Worm (Caenorhabditis elegans) whole organism, L1 larva: ENCODE data around the gene gly-12.

Source experiments
- F16B12.6 ChIP-seq: fragments of 150-350 bp; optimal IDR thresholded peaks from 2 replicates; lab custom pipeline; 2014; ENCODE audit warnings: missing biosample characterization, missing genetic modification characterization
- alr-1 ChIP-seq: fragments of 200-800 bp; sonication (Bioruptor generic); optimal IDR thresholded peaks from 2 replicates; lab custom pipeline; 2018; ENCODE audit warnings: borderline replicate concordance, mild to moderate bottlenecking, missing genetic modification characterization, missing compliant biosample characterization
- aly-2 ChIP-seq: fragments of 150-350 bp; optimal IDR thresholded peaks from 2 replicates; lab custom pipeline; 2014; ENCODE audit warnings: missing biosample characterization, missing genetic modification characterization
- ama-1 ChIP-seq: fragments of 150-350 bp; optimal IDR thresholded peaks from 2 replicates; lab custom pipeline; 2014
- ceh-63 ChIP-seq: fragments of 200-800 bp; sonication (Bioruptor generic); optimal IDR thresholded peaks from 2 replicates; lab custom pipeline; 2018; ENCODE audit warnings: mild to moderate bottlenecking, missing genetic modification characterization, missing compliant biosample characterization
- ceh-90 ChIP-seq: sonication (generic microtip); optimal IDR thresholded peaks from 2 replicates; lab custom pipeline; 2016; ENCODE audit warnings: missing genetic modification characterization, missing compliant biosample characterization
- ces-1 ChIP-seq: fragments of 150-350 bp; optimal IDR thresholded peaks from 2 replicates; lab custom pipeline; 2014; ENCODE audit warnings: missing biosample characterization, missing genetic modification reagents, missing genetic modification characterization
- dpl-1 ChIP-seq, 3 experiments: fragments of 150-350 bp in 2 of 3; sonication (generic microtip) in 1 of 3; optimal IDR thresholded peaks; 2 replicates each; lab custom pipeline; 2014 to 2017; ENCODE audit warnings: missing biosample characterization in 3 of 3, missing genetic modification characterization in 3 of 3, missing genetic modification reagents in 3 of 3
- dsc-1 ChIP-seq: sonication (generic microtip); optimal IDR thresholded peaks from 2 replicates; lab custom pipeline; 2016; ENCODE audit warnings: mild to moderate bottlenecking, missing genetic modification characterization, missing compliant biosample characterization
- efl-1 ChIP-seq, 4 experiments: fragments of 150-350 bp; optimal IDR thresholded peaks in 3 of 4; peaks in 1 of 4; 1 replicate in 1 of 4; 2 replicates in 3 of 4; lab custom pipeline; 2014; ENCODE audit warnings: missing biosample characterization in 2 of 4, missing genetic modification characterization in 2 of 4, missing genetic modification reagents in 2 of 4
- egl-13 ChIP-seq: sonication (generic microtip); optimal IDR thresholded peaks from 2 replicates; lab custom pipeline; 2016; ENCODE audit warnings: missing genotype, missing genetic modification reagents, missing genetic modification characterization, missing compliant biosample characterization
- egl-27 ChIP-seq, 2 experiments: fragments of 150-350 bp in 1 of 2; sonication (generic microtip); optimal IDR thresholded peaks; 3 replicates each; lab custom pipeline; 2017 to 2018; ENCODE audit warnings: missing biosample characterization in 2 of 2, missing genetic modification characterization in 2 of 2, missing genetic modification reagents in 2 of 2
- elt-2 ChIP-seq: sonication (generic microtip); optimal IDR thresholded peaks from 2 replicates; lab custom pipeline; 2016; ENCODE audit warnings: missing genetic modification characterization, mild to moderate bottlenecking, inconsistent platforms, missing compliant biosample characterization, missing genetic modification reagents
- fkh-10 ChIP-seq: sonication (generic microtip); optimal IDR thresholded peaks from 2 replicates; lab custom pipeline; 2017; ENCODE audit warnings: missing biosample characterization, missing genetic modification reagents, missing genetic modification characterization
- fkh-4 ChIP-seq: sonication (generic microtip); optimal IDR thresholded peaks from 2 replicates; lab custom pipeline; 2016; ENCODE audit warnings: missing compliant biosample characterization, missing genetic modification characterization, borderline replicate concordance
- fkh-8 ChIP-seq: sonication (generic microtip); optimal IDR thresholded peaks from 2 replicates; lab custom pipeline; 2016; ENCODE audit warnings: mild to moderate bottlenecking, missing genetic modification characterization, missing compliant biosample characterization
- hlh-4 ChIP-seq: sonication (generic microtip); optimal IDR thresholded peaks from 2 replicates; lab custom pipeline; 2016; ENCODE audit warnings: mild to moderate bottlenecking, missing genetic modification characterization, missing compliant biosample characterization
- jun-1 ChIP-seq: fragments of 150-350 bp; optimal IDR thresholded peaks from 2 replicates; lab custom pipeline; 2014; ENCODE audit warnings: missing biosample characterization, missing genetic modification reagents, missing genetic modification characterization
- lin-14 ChIP-seq: fragments of 200-800 bp; sonication (Bioruptor generic); optimal IDR thresholded peaks from 2 replicates; lab custom pipeline; 2018; ENCODE audit warnings: mild to moderate bottlenecking, missing genetic modification characterization, moderate library complexity, missing compliant biosample characterization
- lin-15B ChIP-seq: fragments of 150-350 bp; sonication (generic microtip); optimal IDR thresholded peaks from 3 replicates; lab custom pipeline; 2014; ENCODE audit warnings: missing biosample characterization, missing genetic modification characterization
- lin-39 ChIP-seq: fragments of 150-350 bp; optimal IDR thresholded peaks from 2 replicates; lab custom pipeline; 2014; ENCODE audit warnings: missing biosample characterization, missing genetic modification reagents, missing genetic modification characterization
- lsy-2 ChIP-seq, 2 experiments: fragments of 150-350 bp; optimal IDR thresholded peaks; 2 replicates each; lab custom pipeline; 2014; ENCODE audit warnings: missing biosample characterization in 2 of 2, missing genetic modification characterization in 2 of 2
- nhr-11 ChIP-seq: fragments of 150-350 bp; optimal IDR thresholded peaks from 2 replicates; lab custom pipeline; 2014; ENCODE audit warnings: missing biosample characterization, missing genetic modification characterization
- nhr-19 ChIP-seq: fragments of 200-800 bp; sonication (Bioruptor generic); conservative IDR thresholded peaks from 2 replicates; pipeline ENCODE4 v1.3.6; 2022; ENCODE audit warnings: missing genetic modification characterization, missing compliant biosample characterization
- nhr-20 ChIP-seq: sonication (generic microtip); optimal IDR thresholded peaks from 2 replicates; lab custom pipeline; 2016; ENCODE audit warnings: mild to moderate bottlenecking, missing genetic modification characterization, missing compliant biosample characterization
- nhr-47 ChIP-seq: sonication (generic microtip); optimal IDR thresholded peaks from 2 replicates; lab custom pipeline; 2016; ENCODE audit warnings: mild to moderate bottlenecking, missing genetic modification characterization, moderate library complexity, missing compliant biosample characterization
- nhr-71 ChIP-seq: sonication (generic microtip); optimal IDR thresholded peaks from 2 replicates; lab custom pipeline; 2016; ENCODE audit warnings: mild to moderate bottlenecking, missing genetic modification characterization, moderate library complexity, missing compliant biosample characterization
- pag-3 ChIP-seq: sonication (generic microtip); optimal IDR thresholded peaks from 2 replicates; lab custom pipeline; 2017; ENCODE audit warnings: missing genetic modification characterization, mild to moderate bottlenecking, missing compliant biosample characterization, antibody characterized with exemption, borderline replicate concordance; ENCODE audit not compliant: insufficient read depth
- pqm-1 ChIP-seq: sonication (generic microtip); optimal IDR thresholded peaks from 3 replicates; lab custom pipeline; 2017; ENCODE audit warnings: missing biosample characterization, missing genetic modification characterization
- sox-4 ChIP-seq: sonication (generic microtip); optimal IDR thresholded peaks from 2 replicates; lab custom pipeline; 2016; ENCODE audit warnings: missing genetic modification characterization, missing compliant biosample characterization
- swsn-7 ChIP-seq: sonication (generic microtip); optimal IDR thresholded peaks from 2 replicates; lab custom pipeline; 2016; ENCODE audit warnings: missing genetic modification characterization, missing compliant biosample characterization
- vab-15 ChIP-seq: sonication (generic microtip); optimal IDR thresholded peaks from 2 replicates; lab custom pipeline; 2017; ENCODE audit warnings: missing genotype, mild to moderate bottlenecking, missing genetic modification characterization, missing compliant biosample characterization

Gene gly-12

DNA sequence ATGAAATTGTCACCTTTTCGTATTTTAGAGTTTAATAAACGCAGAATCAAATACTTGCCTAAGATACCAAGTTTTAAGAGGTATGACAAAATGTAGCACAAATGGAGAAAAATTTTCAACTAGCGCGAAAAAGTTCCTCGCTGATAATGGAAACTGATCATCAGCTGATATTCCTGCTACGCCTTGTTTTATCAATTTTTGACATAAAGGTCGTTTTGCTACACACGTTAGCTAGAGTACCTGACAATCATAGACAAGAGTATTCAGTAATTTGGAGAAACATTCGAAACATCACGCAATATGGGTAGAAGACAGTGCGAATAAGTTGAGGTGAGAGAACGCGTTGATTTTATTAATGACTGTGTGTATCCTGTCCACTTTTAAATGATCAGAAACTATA is 39.9 kb upstream of the gly-12 start:
- TF ChIP-seq elt-2: peak; percentile 51
- no peak for TF ChIP-seq nhr-11 (tag; lab: Kevin White, UChicago)
- no peak for TF ChIP-seq nhr-19 (GFP tag; lab: Robert Waterston, UW)

DNA sequence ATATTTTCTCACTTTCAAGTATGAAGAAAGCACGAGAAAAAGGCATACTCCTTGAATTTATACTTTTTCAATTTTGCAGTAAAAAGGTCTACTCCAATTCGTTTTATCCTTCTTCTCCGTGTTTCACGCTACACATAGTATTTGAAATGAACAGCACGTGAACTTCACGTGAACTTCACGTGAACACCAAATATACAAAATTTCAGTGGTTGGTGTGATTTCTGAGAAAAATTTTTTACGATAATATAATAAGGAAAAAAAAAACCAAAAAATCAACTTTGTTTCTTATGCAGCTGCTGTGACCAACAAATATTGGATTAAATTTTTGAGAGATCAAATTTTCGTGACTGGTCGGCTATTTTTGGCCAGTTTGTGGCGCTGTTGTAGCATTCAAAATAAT is 39.2 kb upstream of the gly-12 start:
- peak in 1 of 2 experiments; percentile 7 for TF ChIP-seq lsy-2 (tag; optimal IDR thresholded peaks at IDR 0.05; lab: Kevin White, UChicago)
- TF ChIP-seq nhr-47 (tag; lab: Kevin White, UChicago): peak; percentile 61
- no peak for TF ChIP-seq swsn-7 (tag; lab: Kevin White, UChicago)
- TF ChIP-seq nhr-20 (tag; lab: Kevin White, UChicago): peak; percentile 27
- TF ChIP-seq ceh-90 (tag; lab: Kevin White, UChicago): no peak
- TF ChIP-seq nhr-71 (tag; lab: Kevin White, UChicago): peak; percentile 54
- TF ChIP-seq fkh-8 (tag; lab: Kevin White, UChicago): peak; percentile 58
- peak; percentile 11 for TF ChIP-seq lin-14

DNA sequence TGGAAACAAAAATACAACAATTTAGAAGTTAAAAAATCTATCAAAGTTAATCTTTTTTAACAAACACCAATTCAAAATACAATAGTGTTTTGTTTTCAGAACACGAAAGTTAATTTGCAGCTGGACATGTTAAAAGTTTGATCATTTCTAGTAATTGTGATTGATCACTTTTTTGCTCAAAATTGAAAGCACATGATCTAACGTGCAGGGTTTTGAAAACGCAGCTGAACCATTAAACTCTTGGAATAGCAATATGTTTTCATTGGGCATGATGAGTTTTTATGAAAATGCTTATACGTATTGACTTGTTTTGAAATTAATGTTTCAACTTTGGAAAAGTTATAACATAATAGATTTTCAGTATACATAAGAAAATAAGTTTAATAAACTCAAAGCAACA is 38.3 kb upstream of the gly-12 start:
- TF ChIP-seq dsc-1: peak; percentile 90
- peak; percentile 96 for TF ChIP-seq hlh-4 (tag; lab: Kevin White, UChicago)
- no peak for TF ChIP-seq elt-2
- TF ChIP-seq fkh-8 (tag; lab: Kevin White, UChicago): peak; percentile 36
- peak; percentile 76 for TF ChIP-seq fkh-4 (tag; lab: Kevin White, UChicago)
- peak; percentile 47 for TF ChIP-seq nhr-71 (tag; lab: Kevin White, UChicago)

DNA sequence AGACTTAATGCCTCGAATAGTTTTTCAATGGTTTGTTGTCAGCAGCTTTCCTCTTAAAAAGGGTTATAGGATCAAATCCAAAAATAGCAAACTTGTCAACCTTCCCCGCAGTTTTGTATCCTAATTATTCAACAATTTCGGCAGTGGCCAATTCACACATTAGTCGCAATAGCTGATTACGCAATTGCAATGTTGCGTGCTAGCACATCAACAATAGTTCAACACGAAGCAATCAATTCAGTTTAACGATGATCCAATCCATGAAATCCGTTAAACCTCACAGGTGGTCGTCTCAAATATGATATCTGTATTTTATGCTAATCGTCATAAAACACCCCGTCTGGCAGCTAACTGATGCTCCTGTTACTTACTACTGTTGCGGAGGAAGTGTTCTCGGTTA is 33.1 kb upstream of the gly-12 start:
- TF ChIP-seq vab-15 (tag; lab: Kevin White, UChicago): no peak
- no peak for TF ChIP-seq pag-3 (tag; lab: Kevin White, UChicago)
- no peak for TF ChIP-seq lin-15B (tag; lab: Kevin White, UChicago)
- TF ChIP-seq egl-27 (tag; optimal IDR thresholded peaks at IDR 0.05; lab: Kevin White, UChicago): no peak
- TF ChIP-seq dpl-1 (GFP tag; optimal IDR thresholded peaks at IDR 0.05; lab: Kevin White, UChicago): no peak
- no peak for TF ChIP-seq egl-13
- TF ChIP-seq jun-1 (tag; lab: Kevin White, UChicago): no peak
- TF ChIP-seq sox-4: no peak
- TF ChIP-seq nhr-71 (tag; lab: Kevin White, UChicago): no peak
- no peak for TF ChIP-seq fkh-4 (tag; lab: Kevin White, UChicago)
- no peak for TF ChIP-seq ama-1 (lab: Kevin White, UChicago)
- no peak for TF ChIP-seq lin-39
- no peak for TF ChIP-seq nhr-11 (tag; lab: Kevin White, UChicago)
- TF ChIP-seq ceh-63: no peak
- no peak for TF ChIP-seq fkh-8 (tag; lab: Kevin White, UChicago)
- TF ChIP-seq F16B12.6: no peak
- no peak for TF ChIP-seq alr-1
- TF ChIP-seq pqm-1: no peak
- no peak for TF ChIP-seq aly-2

- TF ChIP-seq efl-1 (optimal IDR thresholded peaks at IDR 0.05; lab: Kevin White, UChicago): no peak
- no peak for TF ChIP-seq efl-1 (GFP tag; optimal IDR thresholded peaks at IDR 0.05 in 1 of 2; lab: Kevin White, UChicago)
- peak; percentile 15 for TF ChIP-seq dsc-1
These were observed 29.7 kb upstream of the gly-12 start for ce11 chrX:7455960-7456359.

DNA sequence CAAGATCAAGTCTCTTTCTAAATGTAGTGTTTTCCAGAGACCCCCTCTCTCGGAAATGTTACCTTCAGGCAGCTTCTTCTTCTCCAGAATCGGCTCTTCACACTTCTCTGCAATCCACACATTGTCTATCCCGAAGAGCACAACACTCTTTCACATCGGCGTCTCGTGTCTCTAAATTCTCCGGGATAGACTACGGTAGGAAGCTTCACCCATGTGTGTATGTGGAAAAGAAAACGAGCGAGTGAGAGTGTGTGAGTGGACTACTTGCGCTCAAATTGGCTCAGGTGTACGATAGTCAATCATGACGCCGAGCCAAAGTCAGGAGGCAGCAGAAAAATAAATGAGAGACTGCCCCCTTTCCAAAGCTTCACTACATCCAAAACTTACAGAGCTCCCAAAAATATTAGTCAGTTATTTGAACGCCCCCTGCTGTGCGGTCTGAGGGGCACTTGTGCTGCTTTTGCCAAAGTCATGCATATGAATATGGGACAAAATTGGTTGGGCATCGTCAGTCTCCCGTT is 28.4 kb upstream of the gly-12 start:
- TF ChIP-seq fkh-10 (GFP tag; lab: Kevin White, UChicago) (peak; percentile 63), F16B12.6 (no peak), lsy-2 (tag; optimal IDR thresholded peaks at IDR 0.05; lab: Kevin White, UChicago) (peak in 1 of 2 experiments; percentile 65), lin-14 (peak; percentile 23), dsc-1 (peak; percentile 7), vab-15 (tag; lab: Kevin White, UChicago) (no peak), ces-1 (GFP tag; lab: Kevin White, UChicago) (no peak)
